Worm (Caenorhabditis elegans) whole organism, L4 larva: ENCODE results near the gene hpo-15.
"Not testable (repeated sequence)": the region's sequence is repeated elsewhere in the genome, so short reads cannot be mapped to it uniquely, and the experiment has no call there.

Experiments used
- D1046.2 ChIP-seq: fragments of 200-800 bp; sonication (Bioruptor generic); IDR thresholded peaks from 2 replicates; pipeline ENCODE4 v1.3.6; 2022; ENCODE audit warnings: missing genetic modification characterization, missing compliant biosample characterization
- F26F4.8 ChIP-seq: fragments of 200-800 bp; sonication (Bioruptor generic); conservative IDR thresholded peaks from 2 replicates; pipeline ENCODE4 v1.3.6; 2022; ENCODE audit warnings: missing genetic modification characterization, missing compliant biosample characterization
- F44E2.7 ChIP-seq: fragments of 200-800 bp; sonication (Bioruptor generic); IDR thresholded peaks from 2 replicates; pipeline ENCODE4 v2.1.2; 2022; ENCODE audit warnings: missing genetic modification characterization, missing compliant biosample characterization
- R02D3.7 ChIP-seq: fragments of 150-350 bp; sonication (generic microtip); optimal IDR thresholded peaks from 3 replicates; lab custom pipeline; 2014; ENCODE audit warnings: missing biosample characterization, missing genetic modification characterization
- Y75B8A.6 ChIP-seq: fragments of 200-800 bp; sonication (Bioruptor generic); IDR thresholded peaks from 2 replicates; pipeline ENCODE4 v1.3.6; 2022; ENCODE audit warnings: missing genetic modification reagents, missing genetic modification characterization, missing compliant biosample characterization
- aly-2 ChIP-seq: sonication (generic microtip); optimal IDR thresholded peaks from 2 replicates; lab custom pipeline; 2018; ENCODE audit warnings: missing biosample characterization, missing genetic modification characterization
- ces-1 ChIP-seq: fragments of 150-350 bp; sonication (generic microtip); optimal IDR thresholded peaks from 4 replicates; lab custom pipeline; 2014; ENCODE audit warnings: missing biosample characterization, missing genetic modification reagents, missing genetic modification characterization
- daf-16 ChIP-seq, 3 experiments: sonication (generic microtip); optimal IDR thresholded peaks; 2 replicates each; lab custom pipeline; 2016 to 2017; ENCODE audit warnings: missing genetic modification characterization in 3 of 3, missing genetic modification reagents in 3 of 3, mild to moderate bottlenecking in 2 of 3, missing compliant biosample characterization in 2 of 3, missing biosample characterization in 1 of 3, moderate library complexity in 1 of 3
- dmd-8 ChIP-seq: fragments of 200-800 bp; sonication (Bioruptor generic); IDR thresholded peaks from 2 replicates; pipeline ENCODE4 v1.3.6; 2022; ENCODE audit warnings: missing genetic modification characterization, missing compliant biosample characterization
- dmd-9 ChIP-seq: fragments of 200-800 bp; sonication (Bioruptor generic); IDR thresholded peaks from 2 replicates; pipeline ENCODE4 v1.3.6; 2022; ENCODE audit warnings: missing genetic modification reagents, missing genetic modification characterization, missing compliant biosample characterization
- dve-1 ChIP-seq: sonication (generic microtip); optimal IDR thresholded peaks from 2 replicates; lab custom pipeline; 2017; ENCODE audit warnings: antibody characterized with exemption, mild to moderate bottlenecking, missing genetic modification characterization, missing compliant biosample characterization; ENCODE audit not compliant: insufficient read depth
- egl-27 ChIP-seq: sonication (generic microtip); optimal IDR thresholded peaks from 3 replicates; lab custom pipeline; 2017; ENCODE audit warnings: missing biosample characterization, missing genetic modification reagents, missing genetic modification characterization
- hmg-1.1 ChIP-seq: fragments of 200-800 bp; sonication (Bioruptor generic); IDR thresholded peaks from 2 replicates; pipeline ENCODE4 v1.3.6; 2022; ENCODE audit warnings: missing genetic modification reagents, missing genetic modification characterization, missing compliant biosample characterization
- jun-1 ChIP-seq: fragments of 150-350 bp; optimal IDR thresholded peaks from 2 replicates; lab custom pipeline; 2014; ENCODE audit warnings: missing biosample characterization, missing genetic modification reagents, missing genetic modification characterization
- lim-7 ChIP-seq: fragments of 200-800 bp; sonication (Bioruptor generic); IDR thresholded peaks from 2 replicates; pipeline ENCODE4 v1.3.6; 2022; ENCODE audit warnings: missing genetic modification characterization, missing compliant biosample characterization
- lin-1 ChIP-seq: fragments of 200-800 bp; sonication (Bioruptor generic); IDR thresholded peaks from 2 replicates; pipeline ENCODE4 v1.3.6; 2022; ENCODE audit warnings: missing genetic modification reagents, missing genetic modification characterization, missing compliant biosample characterization
- lin-39 ChIP-seq: fragments of 150-350 bp; optimal IDR thresholded peaks from 2 replicates; lab custom pipeline; 2014; ENCODE audit warnings: missing biosample characterization, missing genetic modification reagents, missing genetic modification characterization
- madf-5 ChIP-seq, 2 experiments: fragments of 200-800 bp; sonication (Bioruptor generic); IDR thresholded peaks; 2 replicates each; pipeline ENCODE4 v1.3.6; 2022; ENCODE audit warnings: missing compliant biosample characterization in 2 of 2, missing genetic modification characterization in 2 of 2
- mdl-1 ChIP-seq, 2 experiments: fragments of 150-350 bp in 1 of 2; sonication (generic microtip) in 1 of 2; optimal IDR thresholded peaks; 2 replicates each; lab custom pipeline; 2014 to 2017; ENCODE audit warnings: missing biosample characterization in 2 of 2, missing genetic modification characterization in 2 of 2
- mes-2 ChIP-seq: sonication (generic microtip); optimal IDR thresholded peaks from 2 replicates; lab custom pipeline; 2016; ENCODE audit warnings: missing genotype, mild to moderate bottlenecking, missing genetic modification characterization, missing compliant biosample characterization; ENCODE audit not compliant: poor library complexity, severe bottlenecking
- mxl-3 ChIP-seq: fragments of 200-800 bp; sonication (Bioruptor generic); optimal IDR thresholded peaks from 2 replicates; lab custom pipeline; 2018; ENCODE audit warnings: mild to moderate bottlenecking, missing genetic modification characterization, missing compliant biosample characterization
- nhr-10 ChIP-seq: fragments of 150-350 bp; optimal IDR thresholded peaks from 2 replicates; lab custom pipeline; 2014; ENCODE audit warnings: missing biosample characterization, missing genetic modification characterization
- nhr-111 ChIP-seq: fragments of 200-800 bp; sonication (Bioruptor generic); optimal IDR thresholded peaks from 2 replicates; lab custom pipeline; 2018; ENCODE audit warnings: mild to moderate bottlenecking, missing genetic modification characterization, missing compliant biosample characterization
- nhr-41 ChIP-seq: fragments of 200-800 bp; sonication (Bioruptor generic); IDR thresholded peaks from 2 replicates; pipeline ENCODE4 v1.3.6; 2022; ENCODE audit warnings: missing genetic modification reagents, missing genetic modification characterization, missing compliant biosample characterization
- nhr-48 ChIP-seq: sonication (generic microtip); optimal IDR thresholded peaks from 2 replicates; lab custom pipeline; 2016; ENCODE audit warnings: mild to moderate bottlenecking, missing genetic modification characterization, missing compliant biosample characterization
- nhr-76 ChIP-seq: fragments of 150-350 bp; optimal IDR thresholded peaks from 2 replicates; lab custom pipeline; 2014; ENCODE audit warnings: missing biosample characterization, missing genetic modification characterization
- rbr-2 ChIP-seq: sonication (generic microtip); optimal IDR thresholded peaks from 2 replicates; lab custom pipeline; 2016; ENCODE audit warnings: missing genotype, missing genetic modification characterization, missing compliant biosample characterization
- sdz-12 ChIP-seq: fragments of 200-800 bp; sonication (Bioruptor generic); optimal IDR thresholded peaks from 2 replicates; lab custom pipeline; 2018; ENCODE audit warnings: mild to moderate bottlenecking, missing genetic modification characterization, missing compliant biosample characterization
- set-16 ChIP-seq: fragments of 200-800 bp; sonication (Bioruptor generic); IDR thresholded peaks from 2 replicates; pipeline ENCODE4 v1.3.6; 2022; ENCODE audit warnings: missing genetic modification reagents, missing genetic modification characterization, missing compliant biosample characterization
- snpc-1.2 ChIP-seq: fragments of 200-800 bp; sonication (Bioruptor generic); IDR thresholded peaks from 2 replicates; pipeline ENCODE4 v1.3.6; 2022; ENCODE audit warnings: missing genetic modification reagents, missing genetic modification characterization, missing compliant biosample characterization
- unc-130 ChIP-seq: sonication (generic microtip); optimal IDR thresholded peaks from 2 replicates; lab custom pipeline; 2016; ENCODE audit warnings: missing genetic modification reagents, missing genetic modification characterization, missing compliant biosample characterization
- vab-7 ChIP-seq: fragments of 200-800 bp; sonication (Bioruptor generic); IDR thresholded peaks from 2 replicates; pipeline ENCODE4 v1.3.6; 2022; ENCODE audit warnings: missing genetic modification reagents, missing genetic modification characterization, missing compliant biosample characterization
- zag-1 ChIP-seq: fragments of 150-350 bp; optimal IDR thresholded peaks from 2 replicates; lab custom pipeline; 2014; ENCODE audit warnings: missing biosample characterization, missing genetic modification characterization
- zfp-3 ChIP-seq: fragments of 200-800 bp; sonication (Bioruptor generic); conservative IDR thresholded peaks from 2 replicates; pipeline ENCODE4 v1.3.6; 2022; ENCODE audit warnings: missing genetic modification reagents, missing genetic modification characterization, missing compliant biosample characterization
- zip-2 ChIP-seq: fragments of 150-350 bp; optimal IDR thresholded peaks from 2 replicates; lab custom pipeline; 2014; ENCODE audit warnings: missing biosample characterization, missing genetic modification characterization
- ztf-11 ChIP-seq: fragments of 150-350 bp; optimal IDR thresholded peaks from 2 replicates; lab custom pipeline; 2014; ENCODE audit warnings: missing biosample characterization, missing genetic modification characterization
- ztf-7 ChIP-seq: fragments of 150-350 bp; optimal IDR thresholded peaks from 2 replicates; lab custom pipeline; 2014; ENCODE audit warnings: missing biosample characterization, missing genetic modification characterization

hpo-15 gene

DNA sequence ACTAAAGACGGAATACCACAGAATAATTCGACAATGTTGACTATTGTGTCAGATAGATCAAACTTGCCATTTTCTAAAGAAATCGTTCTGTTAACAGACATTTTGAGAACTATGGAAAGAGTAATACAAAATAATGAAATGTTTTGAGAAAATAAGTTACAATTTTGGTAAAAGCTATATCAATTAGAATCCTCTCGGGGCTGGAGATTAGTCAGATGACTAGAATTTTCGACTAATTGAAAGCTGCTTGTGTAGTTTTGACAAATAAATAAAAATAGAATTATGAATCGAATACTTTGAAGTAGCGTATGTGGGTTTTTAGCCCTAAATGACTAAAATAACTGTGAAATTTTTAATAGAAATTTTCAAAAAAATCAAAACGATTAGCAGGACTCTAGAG is 28.8 kb downstream of the hpo-15 start, which contains the start of gene srg-65 (continued):
- TF ChIP-seq F26F4.8 (GFP tag; lab: Robert Waterston, UW) (no peak), snpc-1.2 (no peak)

DNA sequence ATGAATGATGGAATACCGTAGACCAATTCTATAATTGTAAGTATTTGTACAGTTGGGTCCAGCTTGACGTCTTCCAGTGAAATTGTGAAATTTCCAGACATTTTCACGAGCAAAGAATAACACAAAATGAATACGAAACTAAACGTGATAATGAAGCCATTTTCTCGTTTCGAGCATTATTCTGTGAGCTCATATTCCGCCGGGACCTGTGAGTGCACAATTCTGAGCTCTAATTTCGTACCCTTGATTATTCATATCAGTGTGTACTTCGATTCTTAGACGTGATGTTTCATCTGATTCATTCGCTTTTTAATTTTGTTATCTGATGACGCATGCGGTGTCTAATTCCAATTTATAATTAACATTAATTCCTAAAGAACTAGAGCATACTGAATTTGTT is 31.3 kb downstream of the hpo-15 start, which contains the start of gene srg-66:
srg-66 (minus strand) TSS at position 101 of the 400 bp plus-strand sequence.
- TF ChIP-seq egl-27, result no peak
- no peak for TF ChIP-seq sdz-12
- no peak for TF ChIP-seq mes-2 (tag; lab: Kevin White, UChicago)
- TF ChIP-seq F44E2.7, result no peak
- TF ChIP-seq nhr-41 (GFP tag; lab: Robert Waterston, UW), result no peak
- TF ChIP-seq D1046.2 (GFP tag; lab: Robert Waterston, UW), result no peak
- no peak for TF ChIP-seq rbr-2 (tag; lab: Kevin White, UChicago)
- TF ChIP-seq nhr-48 (tag; lab: Kevin White, UChicago), result no peak
- no peak for TF ChIP-seq Y75B8A.6
- TF ChIP-seq vab-7, result no peak
- TF ChIP-seq ztf-7 (tag; lab: Kevin White, UChicago), result no peak
- TF ChIP-seq aly-2, result no peak
- no peak for TF ChIP-seq hmg-1.1 (GFP tag; lab: Robert Waterston, UW)
- TF ChIP-seq lin-39 (tag; lab: Kevin White, UChicago), result no peak
- TF ChIP-seq mxl-3, result no peak

DNA sequence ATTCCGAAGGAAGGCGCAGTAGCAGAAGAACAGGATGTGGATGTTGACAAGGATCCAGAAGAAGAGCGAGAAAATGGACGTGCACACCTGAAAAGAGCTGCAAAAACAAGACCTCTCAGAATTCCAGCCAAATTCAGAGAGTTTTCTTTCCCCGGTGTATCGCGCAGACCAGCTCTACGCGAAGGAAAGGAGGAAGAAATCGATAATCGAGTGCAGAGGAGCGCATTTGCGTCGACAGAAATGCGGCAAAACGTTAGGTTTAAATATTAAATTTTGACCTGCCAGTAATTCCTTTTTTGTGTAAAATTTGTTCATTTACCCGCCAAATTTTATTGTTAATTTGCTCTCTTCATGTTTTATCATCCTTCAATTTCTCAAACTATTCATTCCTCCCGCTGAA is 35.9 kb downstream of the hpo-15 start:
- TF ChIP-seq dmd-8 (GFP tag; lab: Robert Waterston, UW) (no peak), nhr-41 (GFP tag; lab: Robert Waterston, UW) (no peak), R02D3.7 (tag; lab: Kevin White, UChicago) (no peak), jun-1 (tag; lab: Kevin White, UChicago) (no peak), dmd-9 (no peak), Y75B8A.6 (no peak), ztf-11 (no peak), lim-7 (GFP tag; lab: Robert Waterston, UW) (no peak), nhr-10 (tag; lab: Kevin White, UChicago) (no peak), nhr-76 (tag; lab: Kevin White, UChicago) (no peak), set-16 (no peak), dve-1 (tag; lab: Kevin White, UChicago) (no peak), zip-2 (tag; lab: Kevin White, UChicago) (no peak), ces-1 (GFP tag; lab: Kevin White, UChicago) (no peak), unc-130 (GFP tag; lab: Kevin White, UChicago) (no peak), zfp-3 (GFP tag; lab: Robert Waterston, UW) (no peak), snpc-1.2 (no peak), zag-1 (tag; lab: Kevin White, UChicago) (no peak), daf-16 (GFP tag; optimal IDR thresholded peaks at IDR 0.05; lab: Kevin White, UChicago) (no peak), daf-16 (tag; optimal IDR thresholded peaks at IDR 0.05; lab: Kevin White, UChicago) (no peak)
- TF ChIP-seq, all 104 proteins: peak for 0

DNA sequence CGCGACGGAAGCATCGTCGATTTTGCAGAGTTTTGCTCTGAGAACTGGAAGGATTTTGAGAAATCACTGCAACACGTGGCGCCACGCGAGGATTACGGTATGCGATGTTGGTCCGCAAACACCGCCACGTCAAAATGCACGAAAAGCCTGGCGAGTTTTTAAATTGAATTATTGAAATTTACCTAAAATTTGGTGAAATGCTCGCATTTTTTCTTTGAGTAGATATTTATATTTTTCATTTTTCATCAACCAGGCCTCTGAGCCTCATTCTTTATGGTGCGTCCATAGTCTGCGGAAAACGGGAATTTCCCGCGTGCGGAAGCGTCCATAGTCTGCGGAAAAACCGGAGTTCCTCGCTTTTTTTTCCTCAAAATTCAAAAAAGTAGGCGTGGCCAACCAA is 42.7 kb downstream of the hpo-15 start, which contains the start of gene ZC317.7:
ZC317.7 (minus strand) TSS at position 101 of the 400 bp plus-strand sequence.
- not testable (repeated sequence) for TF ChIP-seq nhr-111; madf-5 (GFP tag; IDR thresholded peaks at IDR 0.05; lab: Robert Waterston, UW); Y75B8A.6

DNA sequence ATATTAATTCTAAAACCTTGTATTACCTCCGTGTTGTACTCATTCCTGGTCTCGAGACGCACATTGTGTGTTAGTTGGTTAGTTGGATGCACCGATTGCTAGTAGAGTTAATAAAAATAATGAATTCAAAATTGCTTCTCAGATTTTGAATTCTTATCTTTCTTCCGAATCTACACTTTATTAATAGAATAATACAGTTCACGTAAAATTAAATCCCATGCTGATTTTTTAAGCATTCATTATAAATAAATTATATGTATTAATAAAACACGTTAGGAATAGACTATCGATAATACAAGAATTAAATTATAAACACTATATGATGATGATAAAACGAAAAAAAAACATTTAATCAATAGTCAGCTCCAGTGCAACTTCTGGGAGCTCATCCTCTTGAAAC is 45.1 kb downstream of the hpo-15 start, which contains the start of gene ZC317.6:
ZC317.6 (minus strand) TSS at position 101 of the 400 bp plus-strand sequence.
- not testable (repeated sequence) for TF ChIP-seq mdl-1 (tag; optimal IDR thresholded peaks at IDR 0.05; lab: Kevin White, UChicago); unc-130 (GFP tag; lab: Kevin White, UChicago); lin-1 (GFP tag; lab: Robert Waterston, UW)
